Fruit fly (Drosophila melanogaster): ENCODE results near the gene Obp83ef.

dm6 chr3R:6100764-6101163 lies 10.1 kb downstream of the Obp83ef start, which contains the start of gene Gasp:
- TF ChIP-seq Lpt (GFP tag; optimal IDR thresholded peaks at IDR 0.05) (no peak), CG6792 (GFP tag; optimal IDR thresholded peaks at IDR 0.05) (no peak), Sox102F (GFP tag; optimal IDR thresholded peaks at IDR 0.05) (no peak), Hr4 (GFP tag; optimal IDR thresholded peaks at IDR 0.05) (no peak), fkh (GFP tag; optimal IDR thresholded peaks at IDR 0.05) (peak; percentile 48), vri (GFP tag; optimal IDR thresholded peaks at IDR 0.05) (no peak), CG1621 (tag; optimal IDR thresholded peaks at IDR 0.05) (no peak)

Data from whole organism, prepupa.